Worm (Caenorhabditis elegans) whole organism, L1 larva: ENCODE measurements around the gene srj-23.

Source experiments
- aly-2 ChIP-seq: fragments of 150-350 bp; optimal IDR thresholded peaks from 2 replicates; lab custom pipeline; 2014; ENCODE audit warnings: missing biosample characterization, missing genetic modification characterization
- ceh-82 ChIP-seq, 3 experiments: fragments of 150-350 bp in 1 of 3; sonication (generic microtip) in 2 of 3; optimal IDR thresholded peaks; 2 replicates each; lab custom pipeline; 2014 to 2017; ENCODE audit warnings: missing biosample characterization in 3 of 3, missing genetic modification characterization in 3 of 3
- elt-2 ChIP-seq: sonication (generic microtip); optimal IDR thresholded peaks from 2 replicates; lab custom pipeline; 2016; ENCODE audit warnings: missing genetic modification characterization, mild to moderate bottlenecking, inconsistent platforms, missing compliant biosample characterization, missing genetic modification reagents
- fkh-4 ChIP-seq: sonication (generic microtip); optimal IDR thresholded peaks from 2 replicates; lab custom pipeline; 2016; ENCODE audit warnings: missing compliant biosample characterization, missing genetic modification characterization, borderline replicate concordance
- jun-1 ChIP-seq: fragments of 150-350 bp; optimal IDR thresholded peaks from 2 replicates; lab custom pipeline; 2014; ENCODE audit warnings: missing biosample characterization, missing genetic modification reagents, missing genetic modification characterization
- mdl-1 ChIP-seq, 2 experiments: fragments of 150-350 bp; optimal IDR thresholded peaks; 2 replicates each; lab custom pipeline; 2014 to 2017; ENCODE audit warnings: missing biosample characterization in 2 of 2, missing genetic modification characterization in 2 of 2, inconsistent platforms in 1 of 2
- nhr-237 ChIP-seq: fragments of 150-350 bp; optimal IDR thresholded peaks from 2 replicates; lab custom pipeline; 2014; ENCODE audit warnings: missing biosample characterization, missing genetic modification characterization
- nhr-28 ChIP-seq: fragments of 150-350 bp; optimal IDR thresholded peaks from 2 replicates; lab custom pipeline; 2014; ENCODE audit warnings: missing biosample characterization, missing genetic modification characterization
- nhr-77 ChIP-seq: fragments of 150-350 bp; optimal IDR thresholded peaks from 2 replicates; lab custom pipeline; 2014; ENCODE audit warnings: missing biosample characterization, missing genetic modification characterization
- rnt-1 ChIP-seq: sonication (generic microtip); optimal IDR thresholded peaks from 2 replicates; lab custom pipeline; 2016; ENCODE audit warnings: mild to moderate bottlenecking, missing genetic modification characterization, moderate library complexity, missing compliant biosample characterization
- skn-1 ChIP-seq: fragments of 150-350 bp; optimal IDR thresholded peaks from 2 replicates; lab custom pipeline; 2014; ENCODE audit warnings: missing biosample characterization, missing genetic modification characterization
- ztf-4 ChIP-seq: fragments of 150-350 bp; optimal IDR thresholded peaks from 2 replicates; lab custom pipeline; 2014; ENCODE audit warnings: missing biosample characterization, missing genetic modification characterization

- TF ChIP-seq mdl-1 (tag; optimal IDR thresholded peaks at IDR 0.05; lab: Kevin White, UChicago): no peak
- TF ChIP-seq ceh-82 (tag; optimal IDR thresholded peaks at IDR 0.05; lab: Kevin White, UChicago): no peak
- TF ChIP-seq rnt-1 (tag; lab: Kevin White, UChicago): no peak
- no peak for TF ChIP-seq jun-1
- TF ChIP-seq nhr-77 (tag; lab: Kevin White, UChicago): no peak
- no peak for TF ChIP-seq fkh-4 (tag; lab: Kevin White, UChicago)
- TF ChIP-seq skn-1 (tag; lab: Kevin White, UChicago): no peak
- TF ChIP-seq elt-2: no peak
- no peak for TF ChIP-seq aly-2 (tag; lab: Kevin White, UChicago)
- no peak for TF ChIP-seq nhr-237 (tag; lab: Kevin White, UChicago)
- no peak for TF ChIP-seq ztf-4 (tag; lab: Kevin White, UChicago)
- TF ChIP-seq nhr-28 (tag; lab: Kevin White, UChicago): no peak
These were observed 40.7 kb upstream of the srj-23 start for ce11 chrV:1410727-1411126.
